Worm (Caenorhabditis elegans) whole organism, mixed stage, embryonic: Measurements from ENCODE around the gene srh-38.

Source experiments
- M03D4.4 ChIP-seq: sonication (generic microtip); optimal IDR thresholded peaks from 2 replicates; lab custom pipeline; 2017; ENCODE audit warnings: mild to moderate bottlenecking, missing genetic modification characterization, missing compliant biosample characterization
- bed-3 ChIP-seq: fragments of 200-800 bp; sonication (Bioruptor generic); optimal IDR thresholded peaks from 3 replicates; lab custom pipeline; 2018; ENCODE audit warnings: mild to moderate bottlenecking, missing genetic modification characterization, moderate library complexity, missing compliant biosample characterization
- ceh-39 ChIP-seq: fragments of 150-350 bp; optimal IDR thresholded peaks from 2 replicates; lab custom pipeline; 2014; ENCODE audit warnings: missing biosample characterization, missing genetic modification characterization
- ceh-83 ChIP-seq: fragments of 200-800 bp; sonication (Bioruptor generic); optimal IDR thresholded peaks from 2 replicates; lab custom pipeline; 2018; ENCODE audit warnings: mild to moderate bottlenecking, missing genetic modification characterization, missing compliant biosample characterization
- ces-1 ChIP-seq: fragments of 150-350 bp; optimal IDR thresholded peaks from 2 replicates; lab custom pipeline; 2014; ENCODE audit warnings: missing biosample characterization, missing genetic modification reagents, missing genetic modification characterization
- cnd-1 ChIP-seq: fragments of 200-800 bp; sonication (Bioruptor generic); optimal IDR thresholded peaks from 2 replicates; lab custom pipeline; 2018; ENCODE audit warnings: mild to moderate bottlenecking, missing genetic modification characterization, missing compliant biosample characterization
- drap-1 ChIP-seq: fragments of 200-800 bp; sonication (Bioruptor generic); optimal IDR thresholded peaks from 3 replicates; lab custom pipeline; 2018; ENCODE audit warnings: mild to moderate bottlenecking, missing genetic modification characterization, missing compliant biosample characterization
- elt-1 ChIP-seq: sonication (generic microtip); optimal IDR thresholded peaks from 2 replicates; lab custom pipeline; 2017; ENCODE audit warnings: missing genetic modification characterization, mild to moderate bottlenecking, missing compliant biosample characterization, antibody characterized with exemption, moderate library complexity, borderline replicate concordance; ENCODE audit not compliant: insufficient read depth
- elt-3 ChIP-seq: fragments of 150-350 bp; optimal IDR thresholded peaks from 2 replicates; lab custom pipeline; 2014; ENCODE audit warnings: missing biosample characterization, missing genetic modification characterization
- flh-1 ChIP-seq: fragments of 200-800 bp; sonication (Bioruptor generic); optimal IDR thresholded peaks from 2 replicates; lab custom pipeline; 2018; ENCODE audit warnings: mild to moderate bottlenecking, missing genetic modification characterization, moderate library complexity, missing compliant biosample characterization
- ham-2 ChIP-seq: fragments of 200-800 bp; sonication (Bioruptor generic); optimal IDR thresholded peaks from 2 replicates; lab custom pipeline; 2018; ENCODE audit warnings: mild to moderate bottlenecking, missing genetic modification characterization, missing compliant biosample characterization
- lin-13 ChIP-seq: fragments of 150-350 bp; optimal IDR thresholded peaks from 2 replicates; lab custom pipeline; 2014; ENCODE audit warnings: missing biosample characterization, missing genetic modification characterization
- lin-32 ChIP-seq: fragments of 200-800 bp; sonication (Bioruptor generic); optimal IDR thresholded peaks from 2 replicates; lab custom pipeline; 2018; ENCODE audit warnings: mild to moderate bottlenecking, missing genetic modification characterization, missing compliant biosample characterization
- lsy-2 ChIP-seq: fragments of 150-350 bp; optimal IDR thresholded peaks from 2 replicates; lab custom pipeline; 2014; ENCODE audit warnings: missing biosample characterization, missing genetic modification characterization
- mab-5 ChIP-seq: fragments of 150-350 bp; optimal IDR thresholded peaks from 2 replicates; lab custom pipeline; 2014; ENCODE audit warnings: missing biosample characterization, missing genetic modification characterization
- mep-1 ChIP-seq: fragments of 150-350 bp; optimal IDR thresholded peaks from 2 replicates; lab custom pipeline; 2017; ENCODE audit warnings: missing biosample characterization, missing genetic modification reagents, missing genetic modification characterization, inconsistent platforms
- mls-2 ChIP-seq: sonication (generic microtip); optimal IDR thresholded peaks from 2 replicates; lab custom pipeline; 2016; ENCODE audit warnings: mild to moderate bottlenecking, missing genetic modification characterization, moderate library complexity, missing compliant biosample characterization
- nhr-12 ChIP-seq: fragments of 150-350 bp; optimal IDR thresholded peaks from 2 replicates; lab custom pipeline; 2014; ENCODE audit warnings: missing biosample characterization, missing genetic modification characterization
- nhr-2 ChIP-seq: fragments of 150-350 bp; optimal IDR thresholded peaks from 2 replicates; lab custom pipeline; 2014; ENCODE audit warnings: missing biosample characterization, missing genetic modification characterization
- nhr-237 ChIP-seq: fragments of 150-350 bp; optimal IDR thresholded peaks from 2 replicates; lab custom pipeline; 2014; ENCODE audit warnings: missing biosample characterization, missing genetic modification characterization
- nhr-28 ChIP-seq: fragments of 150-350 bp; optimal IDR thresholded peaks from 2 replicates; lab custom pipeline; 2014; ENCODE audit warnings: missing biosample characterization, missing genetic modification characterization
- nhr-76 ChIP-seq: sonication (generic microtip); optimal IDR thresholded peaks from 2 replicates; lab custom pipeline; 2017; ENCODE audit warnings: missing biosample characterization, missing genetic modification characterization
- pha-4 ChIP-seq: fragments of 150-350 bp; optimal IDR thresholded peaks from 2 replicates; lab custom pipeline; 2018; ENCODE audit warnings: missing biosample characterization, missing genetic modification reagents, missing genetic modification characterization
- sem-2 ChIP-seq: fragments of 200-800 bp; sonication (Bioruptor generic); optimal IDR thresholded peaks from 2 replicates; lab custom pipeline; 2018; ENCODE audit warnings: mild to moderate bottlenecking, missing genetic modification characterization, missing compliant biosample characterization
- snpc-4 ChIP-seq: fragments of 150-350 bp; optimal IDR thresholded peaks from 2 replicates; lab custom pipeline; 2014; ENCODE audit warnings: missing biosample characterization, missing genetic modification characterization
- sptf-1 ChIP-seq: sonication (generic microtip); optimal IDR thresholded peaks from 2 replicates; lab custom pipeline; 2017; ENCODE audit warnings: mild to moderate bottlenecking, missing genetic modification characterization, moderate library complexity, missing compliant biosample characterization
- tbx-8 ChIP-seq: fragments of 200-800 bp; sonication (Bioruptor generic); optimal IDR thresholded peaks from 2 replicates; lab custom pipeline; 2018; ENCODE audit warnings: mild to moderate bottlenecking, missing genetic modification characterization, moderate library complexity, missing compliant biosample characterization
- unc-120 ChIP-seq: sonication (generic microtip); optimal IDR thresholded peaks from 2 replicates; lab custom pipeline; 2017; ENCODE audit warnings: missing genetic modification characterization, missing compliant biosample characterization; ENCODE audit not compliant: poor library complexity, severe bottlenecking
- unc-39 ChIP-seq: fragments of 150-350 bp; optimal IDR thresholded peaks from 2 replicates; lab custom pipeline; 2014; ENCODE audit warnings: missing biosample characterization, missing genetic modification characterization
- unc-62 ChIP-seq: fragments of 150-350 bp; optimal IDR thresholded peaks from 2 replicates; lab custom pipeline; 2014; ENCODE audit warnings: missing biosample characterization, missing genetic modification reagents, missing genetic modification characterization
- ztf-11 ChIP-seq: fragments of 150-350 bp; optimal IDR thresholded peaks from 2 replicates; lab custom pipeline; 2014; ENCODE audit warnings: missing biosample characterization, missing genetic modification characterization

The srh-38 gene

ce11 chrV:2884411-2884810 lies 38.1 kb downstream of the srh-38 start, which contains the start of gene sre-24:
Gene sre-24 (plus strand): TSS chrV:2884711.
- TF ChIP-seq tbx-8 (GFP tag; lab: Kevin White, UChicago) = no peak
- no peak for TF ChIP-seq cnd-1 (tag; lab: Kevin White, UChicago)
- TF ChIP-seq sptf-1 (tag; lab: Kevin White, UChicago) = no peak
- no peak for TF ChIP-seq bed-3
- TF ChIP-seq ceh-39 = no peak
- no peak for TF ChIP-seq unc-39
- TF ChIP-seq flh-1 = no peak
- no peak for TF ChIP-seq pha-4
- TF ChIP-seq unc-120 (tag; lab: Kevin White, UChicago) = no peak
- no peak for TF ChIP-seq sem-2 (GFP tag; lab: Kevin White, UChicago)
- no peak for TF ChIP-seq unc-62 (GFP tag; lab: Kevin White, UChicago)
- TF ChIP-seq lin-32 = no peak
- no peak for TF ChIP-seq lin-13 (tag; lab: Kevin White, UChicago)
- TF ChIP-seq ceh-83 (GFP tag; lab: Kevin White, UChicago) = no peak
- TF ChIP-seq ztf-11 (tag; lab: Kevin White, UChicago) = no peak
- TF ChIP-seq M03D4.4 (tag; lab: Kevin White, UChicago) = no peak
- TF ChIP-seq snpc-4 (tag; lab: Kevin White, UChicago) = no peak
- no peak for TF ChIP-seq mls-2 (tag; lab: Kevin White, UChicago)

ce11 chrV:2883097-2883496 lies 39.4 kb downstream of the srh-38 start:
- TF ChIP-seq sptf-1 (tag; lab: Kevin White, UChicago) = no peak
- TF ChIP-seq ham-2 (GFP tag; lab: Kevin White, UChicago) = no peak
- TF ChIP-seq elt-1 (tag; lab: Kevin White, UChicago) = no peak
- TF ChIP-seq bed-3 = no peak
- no peak for TF ChIP-seq cnd-1 (tag; lab: Kevin White, UChicago)
- no peak for TF ChIP-seq elt-3 (tag; lab: Kevin White, UChicago)
- TF ChIP-seq snpc-4 (tag; lab: Kevin White, UChicago) = no peak
- TF ChIP-seq ztf-11 (tag; lab: Kevin White, UChicago) = no peak
- no peak for TF ChIP-seq lin-13 (tag; lab: Kevin White, UChicago)
- no peak for TF ChIP-seq mls-2 (tag; lab: Kevin White, UChicago)
- TF ChIP-seq nhr-2 (tag; lab: Kevin White, UChicago) = no peak
- TF ChIP-seq lin-32 = no peak
- TF ChIP-seq nhr-28 = no peak
- TF ChIP-seq, all 35 proteins: peak for 0

ce11 chrV:2881565-2881964 lies 40.9 kb downstream of the srh-38 start:
- no peak for TF ChIP-seq lsy-2 (tag; lab: Kevin White, UChicago)
- TF ChIP-seq sem-2 (GFP tag; lab: Kevin White, UChicago) = no peak
- no peak for TF ChIP-seq snpc-4 (tag; lab: Kevin White, UChicago)
- TF ChIP-seq cnd-1 (tag; lab: Kevin White, UChicago) = no peak
- TF ChIP-seq nhr-76 (tag; lab: Kevin White, UChicago) = no peak
- TF ChIP-seq nhr-237 (tag; lab: Kevin White, UChicago) = no peak
- TF ChIP-seq pha-4 = no peak
- no peak for TF ChIP-seq mep-1
- TF ChIP-seq ham-2 (GFP tag; lab: Kevin White, UChicago) = no peak
- TF ChIP-seq nhr-28 = no peak
- no peak for TF ChIP-seq nhr-2 (tag; lab: Kevin White, UChicago)

- TF ChIP-seq lin-32 (no peak), lin-13 (tag; lab: Kevin White, UChicago) (no peak), flh-1 (no peak), mep-1 (no peak), cnd-1 (tag; lab: Kevin White, UChicago) (no peak), ham-2 (GFP tag; lab: Kevin White, UChicago) (no peak), nhr-12 (tag; lab: Kevin White, UChicago) (no peak), snpc-4 (tag; lab: Kevin White, UChicago) (no peak), bed-3 (no peak), ces-1 (GFP tag; lab: Kevin White, UChicago) (no peak), mab-5 (no peak), drap-1 (GFP tag; lab: Kevin White, UChicago) (no peak), ceh-83 (GFP tag; lab: Kevin White, UChicago) (no peak), tbx-8 (GFP tag; lab: Kevin White, UChicago) (no peak)
Measured at ce11 chrV:2881016-2881415, 41.5 kb downstream of the srh-38 start, which contains the start of gene ifc-1. Gene ifc-1 (plus strand): TSS chrV:2881393.

ce11 chrV:2880356-2880755 lies 42.1 kb downstream of the srh-38 start:
- no peak for TF ChIP-seq unc-62 (GFP tag; lab: Kevin White, UChicago)
- TF ChIP-seq, all 35 proteins: peak for 0
